Worm (Caenorhabditis elegans): ENCODE results near the gene W02A2.9.

DNA sequence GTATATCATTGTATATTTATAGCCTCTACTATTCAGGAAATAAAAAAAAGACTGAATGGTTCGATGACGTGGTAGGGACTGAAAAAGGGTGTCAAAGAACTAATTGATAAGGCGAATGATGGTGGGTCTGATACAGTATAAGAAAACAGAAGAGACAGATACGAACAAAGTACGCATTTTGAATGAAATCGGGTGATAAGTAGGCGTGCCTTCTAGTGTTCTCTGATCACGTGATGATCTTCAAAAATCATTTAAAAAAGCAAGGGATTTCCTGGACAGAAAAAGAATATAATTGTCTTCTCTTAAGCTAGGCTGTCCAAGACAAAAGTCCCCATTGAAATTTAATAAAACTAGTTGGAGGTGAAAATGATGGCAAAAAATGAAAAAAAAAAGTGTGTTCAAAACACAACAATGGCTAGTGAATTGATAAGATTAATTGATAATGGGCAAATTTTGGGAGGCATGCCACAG, 45.8 kb downstream of the W02A2.9 start:
- no peak for TF ChIP-seq elt-3 (tag; optimal IDR thresholded peaks at IDR 0.05)
- no peak for TF ChIP-seq nhr-76 (tag; optimal IDR thresholded peaks at IDR 0.05)
- TF ChIP-seq ztf-11 (tag; optimal IDR thresholded peaks at IDR 0.05): no peak
- no peak for TF ChIP-seq unc-62 (GFP tag; optimal IDR thresholded peaks at IDR 0.05)
- no peak for TF ChIP-seq pha-4 (tag; optimal IDR thresholded peaks at IDR 0.05)
- TF ChIP-seq unc-39 (tag; optimal IDR thresholded peaks at IDR 0.05): no peak
- no peak for TF ChIP-seq nhr-237 (tag; optimal IDR thresholded peaks at IDR 0.05)
- no peak for TF ChIP-seq elt-1 (tag; optimal IDR thresholded peaks at IDR 0.05; ENCODE audit: borderline replicate concordance, insufficient read depth)
- TF ChIP-seq lsy-2 (tag; optimal IDR thresholded peaks at IDR 0.05): no peak
- TF ChIP-seq mab-5 (tag; optimal IDR thresholded peaks at IDR 0.05): no peak
- no peak for TF ChIP-seq ces-1 (GFP tag; optimal IDR thresholded peaks at IDR 0.05)

Data from whole organism, mixed stage, embryonic.